Fruit fly (Drosophila melanogaster): Measurements from ENCODE around the gene CG11857.

- peak; percentile 56 for TF ChIP-seq dsx (GFP tag; optimal IDR thresholded peaks at IDR 0.05; ENCODE audit: poor library complexity, severe bottlenecking)
- no peak for TF ChIP-seq Eip93F (GFP tag; optimal IDR thresholded peaks at IDR 0.05)
- no peak for TF ChIP-seq Hr39 (GFP tag; optimal IDR thresholded peaks at IDR 0.05)
- TF ChIP-seq Gug (GFP tag; IDR thresholded peaks at IDR 0.05) = no peak
- no peak for TF ChIP-seq acj6 (GFP tag; optimal IDR thresholded peaks at IDR 0.05)
- TF ChIP-seq pdm3 (GFP tag; optimal IDR thresholded peaks at IDR 0.05) = no peak
- TF ChIP-seq Sox15 (GFP tag; optimal IDR thresholded peaks at IDR 0.05) = no peak
- no peak for TF ChIP-seq CG11294 (GFP tag; IDR thresholded peaks at IDR 0.05)
- TF ChIP-seq fd85E (GFP tag; optimal IDR thresholded peaks at IDR 0.05) = no peak
- TF ChIP-seq ss (GFP tag; optimal IDR thresholded peaks at IDR 0.05) = peak; percentile 28 to 32
Observed at dm6 chr3R:25238771-25239700, 19.7 kb upstream of the CG11857 start.

Data from whole organism, prepupa.